Fruit fly (Drosophila melanogaster) whole organism, embryonic: ENCODE results near the gene Parg.

Experiments
- Adf1 ChIP-seq: fragments of 200-800 bp; sonication (Bioruptor generic); IDR thresholded peaks from 2 replicates; pipeline ENCODE4 v1.3.6; 2022; ENCODE audit warnings: missing biosample characterization, missing genetic modification characterization
- C15 ChIP-seq: fragments of 200-800 bp; sonication (Bioruptor generic); IDR thresholded peaks from 3 replicates; pipeline ENCODE4 v1.3.6; 2022; ENCODE audit warnings: missing biosample characterization, missing genetic modification characterization
- CG11696 ChIP-seq: fragments of 200-800 bp; sonication (Bioruptor generic); IDR thresholded peaks from 2 replicates; pipeline ENCODE4 v1.3.6; 2022; ENCODE audit warnings: missing biosample characterization, missing genetic modification characterization
- CG12155 ChIP-seq: fragments of 200-800 bp; sonication (Bioruptor generic); optimal IDR thresholded peaks from 3 replicates; lab custom pipeline; 2016; ENCODE audit warnings: missing biosample characterization, missing genetic modification characterization
- CG15269 ChIP-seq: fragments of 200-800 bp; sonication (Bioruptor generic); optimal IDR thresholded peaks from 2 replicates; lab custom pipeline; 2018; ENCODE audit warnings: missing biosample characterization, mild to moderate bottlenecking, missing genetic modification characterization, moderate library complexity
- CG1529 ChIP-seq: fragments of 200-800 bp; sonication (Bioruptor generic); optimal IDR thresholded peaks from 3 replicates; lab custom pipeline; 2018; ENCODE audit warnings: missing biosample characterization, missing genetic modification characterization
- CG16863 ChIP-seq: fragments of 200-800 bp; sonication (Bioruptor generic); optimal IDR thresholded peaks from 3 replicates; lab custom pipeline; 2016; ENCODE audit warnings: missing biosample characterization, missing genetic modification characterization
- CG17612 ChIP-seq: fragments of 200-800 bp; sonication (Bioruptor generic); IDR thresholded peaks from 2 replicates; pipeline ENCODE4 v1.3.6; 2022; ENCODE audit warnings: missing biosample characterization, missing genetic modification characterization
- CG18619 ChIP-seq: fragments of 200-800 bp; sonication (Bioruptor generic); optimal IDR thresholded peaks from 3 replicates; lab custom pipeline; 2017; ENCODE audit warnings: missing biosample characterization, mild to moderate bottlenecking, missing genetic modification characterization
- CG2120 ChIP-seq: fragments of 200-800 bp; sonication (Bioruptor generic); optimal IDR thresholded peaks from 3 replicates; lab custom pipeline; 2016; ENCODE audit warnings: missing biosample characterization, missing genetic modification characterization
- CG2129 ChIP-seq: fragments of 200-800 bp; sonication (Bioruptor generic); IDR thresholded peaks from 2 replicates; pipeline ENCODE4 v1.3.6; 2022; ENCODE audit warnings: missing biosample characterization, missing genetic modification characterization; ENCODE audit not compliant: partially characterized antibody
- CG30020 ChIP-seq: fragments of 200-800 bp; optimal IDR thresholded peaks from 2 replicates; lab custom pipeline; 2019; ENCODE audit warnings: missing biosample characterization, mild to moderate bottlenecking, missing genetic modification characterization, moderate library complexity
- CG3065 ChIP-seq: fragments of 200-800 bp; sonication (Bioruptor generic); optimal IDR thresholded peaks from 2 replicates; lab custom pipeline; 2016; ENCODE audit warnings: missing biosample characterization, missing genetic modification characterization
- CG31224 ChIP-seq: fragments of 200-800 bp; sonication (Bioruptor generic); IDR thresholded peaks from 2 replicates; pipeline ENCODE4 v1.3.6; 2022; ENCODE audit warnings: missing biosample characterization, missing genetic modification characterization
- CG6683 ChIP-seq: fragments of 200-800 bp; sonication (Bioruptor generic); optimal IDR thresholded peaks from 2 replicates; lab custom pipeline; 2017; ENCODE audit warnings: missing biosample characterization, mild to moderate bottlenecking, missing genetic modification characterization, missing genetic modification reagents
- CG6689 ChIP-seq: fragments of 200-800 bp; sonication (Bioruptor generic); IDR thresholded peaks from 2 replicates; pipeline ENCODE4 v1.3.6; 2022; ENCODE audit warnings: missing biosample characterization, missing genetic modification characterization
- CG7372 ChIP-seq: fragments of 200-800 bp; sonication (Bioruptor generic); IDR thresholded peaks from 2 replicates; pipeline ENCODE4 v1.3.6; 2022; ENCODE audit warnings: missing biosample characterization, missing genetic modification characterization
- CG7987 ChIP-seq: fragments of 200-800 bp; sonication (Bioruptor generic); optimal IDR thresholded peaks from 2 replicates; lab custom pipeline; 2018; ENCODE audit warnings: missing biosample characterization, mild to moderate bottlenecking, missing genetic modification characterization, moderate library complexity
- CG8388 ChIP-seq: fragments of 200-800 bp; sonication (Bioruptor generic); optimal IDR thresholded peaks from 2 replicates; lab custom pipeline; 2019; ENCODE audit warnings: missing biosample characterization, mild to moderate bottlenecking, missing genetic modification characterization, moderate library complexity
- Fer2 ChIP-seq: fragments of 200-800 bp; sonication (Bioruptor generic); optimal IDR thresholded peaks from 2 replicates; lab custom pipeline; 2018; ENCODE audit warnings: missing biosample characterization, mild to moderate bottlenecking, missing genetic modification characterization, moderate library complexity
- Hmr ChIP-seq: fragments of 200-800 bp; sonication (Bioruptor generic); optimal IDR thresholded peaks from 3 replicates; lab custom pipeline; 2017; ENCODE audit warnings: mild to moderate bottlenecking, missing biosample characterization, missing genetic modification reagents, missing genetic modification characterization
- Hr51 ChIP-seq, 2 experiments: fragments of 200-800 bp; sonication (Bioruptor generic); optimal IDR thresholded peaks; 2 replicates in 1 of 2; 3 replicates in 1 of 2; lab custom pipeline; 2016 to 2018; ENCODE audit warnings: missing biosample characterization in 2 of 2, missing genetic modification characterization in 2 of 2, mild to moderate bottlenecking in 1 of 2, moderate library complexity in 1 of 2
- MESR4 ChIP-seq: fragments of 200-800 bp; sonication (Bioruptor generic); optimal IDR thresholded peaks from 2 replicates; lab custom pipeline; 2018; ENCODE audit warnings: missing biosample characterization, mild to moderate bottlenecking, missing genetic modification characterization, moderate library complexity
- Nf-YB ChIP-seq: fragments of 200-800 bp; sonication (Bioruptor generic); optimal IDR thresholded peaks from 3 replicates; lab custom pipeline; 2019; ENCODE audit warnings: missing biosample characterization, mild to moderate bottlenecking, missing genetic modification characterization, moderate library complexity
- Pdp1 ChIP-seq, 2 experiments: fragments of 200-800 bp; sonication (Bioruptor generic); optimal IDR thresholded peaks; 3 replicates each; lab custom pipeline; 2016; ENCODE audit warnings: missing biosample characterization in 2 of 2, missing genetic modification characterization in 2 of 2, mild to moderate bottlenecking in 1 of 2, moderate library complexity in 1 of 2
- Ravus ChIP-seq: fragments of 200-800 bp; sonication (Bioruptor generic); IDR thresholded peaks from 2 replicates; pipeline ENCODE4 v1.3.6; 2022; ENCODE audit warnings: missing biosample characterization, missing genetic modification characterization
- Scr ChIP-seq: fragments of 200-800 bp; sonication (Bioruptor generic); IDR thresholded peaks from 2 replicates; pipeline ENCODE4 v1.3.6; 2022; ENCODE audit warnings: missing biosample characterization, missing genetic modification characterization; ENCODE audit not compliant: partially characterized antibody
- Vsx1 ChIP-seq: fragments of 200-800 bp; sonication (Bioruptor generic); optimal IDR thresholded peaks from 2 replicates; lab custom pipeline; 2017; ENCODE audit warnings: missing biosample characterization, mild to moderate bottlenecking, missing genetic modification characterization, missing genetic modification reagents
- Xrp1 ChIP-seq: fragments of 200-800 bp; sonication (Bioruptor generic); IDR thresholded peaks from 2 replicates; pipeline ENCODE4 v1.3.6; 2022; ENCODE audit warnings: missing biosample characterization, missing genetic modification characterization
- ab ChIP-seq: fragments of 200-800 bp; sonication (Bioruptor generic); optimal IDR thresholded peaks from 2 replicates; lab custom pipeline; 2016; ENCODE audit warnings: missing biosample characterization, missing genetic modification characterization
- ap ChIP-seq: fragments of 200-800 bp; sonication (Bioruptor generic); IDR thresholded peaks from 2 replicates; pipeline ENCODE4 v1.3.6; 2022; ENCODE audit warnings: missing biosample characterization, missing genetic modification characterization
- ase ChIP-seq: fragments of 200-800 bp; sonication (Bioruptor generic); IDR thresholded peaks from 3 replicates; pipeline ENCODE4 v1.3.6; 2022; ENCODE audit warnings: missing biosample characterization, missing genetic modification characterization
- ci ChIP-seq: fragments of 200-800 bp; sonication (Bioruptor generic); IDR thresholded peaks from 3 replicates; pipeline ENCODE4 v1.3.6; 2022; ENCODE audit warnings: missing biosample characterization, missing genetic modification characterization
- fd64A ChIP-seq: fragments of 200-800 bp; sonication (Bioruptor generic); optimal IDR thresholded peaks from 3 replicates; lab custom pipeline; 2018; ENCODE audit warnings: missing biosample characterization, mild to moderate bottlenecking, missing genetic modification characterization
- gem ChIP-seq: fragments of 200-800 bp; sonication (Bioruptor generic); optimal IDR thresholded peaks from 2 replicates; lab custom pipeline; 2019; ENCODE audit warnings: missing biosample characterization, mild to moderate bottlenecking, missing genetic modification characterization, moderate library complexity
- gt ChIP-seq: fragments of 200-800 bp; sonication (Bioruptor generic); IDR thresholded peaks from 2 replicates; pipeline ENCODE4 v1.3.6; 2022; ENCODE audit warnings: missing biosample characterization, missing genetic modification characterization
- insv ChIP-seq, 2 experiments: fragments of 200-800 bp; sonication (Bioruptor generic); optimal IDR thresholded peaks; 3 replicates each; lab custom pipeline; 2016 to 2018; ENCODE audit warnings: missing biosample characterization in 2 of 2, missing genetic modification characterization in 2 of 2
- jigr1 ChIP-seq: fragments of 200-800 bp; sonication (Bioruptor generic); IDR thresholded peaks from 3 replicates; pipeline ENCODE4 v1.3.6; 2022; ENCODE audit warnings: missing biosample characterization, missing genetic modification characterization
- jing ChIP-seq: fragments of 200-800 bp; sonication (Bioruptor generic); optimal IDR thresholded peaks from 2 replicates; lab custom pipeline; 2018; ENCODE audit warnings: missing biosample characterization, mild to moderate bottlenecking, missing genetic modification characterization
- kni ChIP-seq: fragments of 200-800 bp; sonication (Bioruptor generic); optimal IDR thresholded peaks from 3 replicates; lab custom pipeline; 2017; ENCODE audit warnings: mild to moderate bottlenecking, missing biosample characterization, missing genetic modification reagents, missing genetic modification characterization
- luna ChIP-seq: fragments of 200-800 bp; sonication (Bioruptor generic); optimal IDR thresholded peaks from 2 replicates; lab custom pipeline; 2016; ENCODE audit warnings: missing biosample characterization, missing genetic modification characterization
- nerfin-2 ChIP-seq: fragments of 200-800 bp; sonication (Bioruptor generic); IDR thresholded peaks from 2 replicates; pipeline ENCODE4 v1.3.6; 2022; ENCODE audit warnings: missing biosample characterization, missing genetic modification characterization; ENCODE audit not compliant: partially characterized antibody
- pum ChIP-seq: fragments of 200-800 bp; sonication (Bioruptor generic); optimal IDR thresholded peaks from 2 replicates; lab custom pipeline; 2016; ENCODE audit warnings: missing biosample characterization, missing genetic modification characterization
- slou ChIP-seq: fragments of 200-800 bp; sonication (Bioruptor generic); optimal IDR thresholded peaks from 3 replicates; lab custom pipeline; 2016; ENCODE audit warnings: missing biosample characterization, missing genetic modification characterization
- sug ChIP-seq: fragments of 200-800 bp; optimal IDR thresholded peaks from 2 replicates; lab custom pipeline; 2019; ENCODE audit warnings: missing biosample characterization, mild to moderate bottlenecking, missing genetic modification characterization, moderate library complexity
- tna ChIP-seq: fragments of 200-800 bp; sonication (Bioruptor generic); IDR thresholded peaks from 2 replicates; pipeline ENCODE4 v1.3.6; 2022; ENCODE audit warnings: missing biosample characterization, missing genetic modification characterization; ENCODE audit not compliant: partially characterized antibody
- twi ChIP-seq: fragments of 200-800 bp; optimal IDR thresholded peaks from 2 replicates; lab custom pipeline; 2019; ENCODE audit warnings: missing biosample characterization, mild to moderate bottlenecking, missing genetic modification characterization, moderate library complexity
- vnd ChIP-seq: fragments of 200-800 bp; sonication (Bioruptor generic); IDR thresholded peaks from 3 replicates; pipeline ENCODE4 v1.3.6; 2022; ENCODE audit warnings: missing biosample characterization, missing genetic modification characterization; ENCODE audit not compliant: partially characterized antibody

Parg gene

dm6 chrX:3714020-3714419, 42.7 kb upstream of the Parg start (continued):
- TF ChIP-seq pum (GFP tag; lab: Kevin White, UChicago) (peak; percentile 11), CG8388 (peak; percentile 17), Adf1 (GFP tag; lab: Robert Waterston, UW) (no peak), fd64A (no peak), nerfin-2 (GFP tag; lab: Robert Waterston, UW) (no peak), ase (no peak), slou (GFP tag; lab: Kevin White, UChicago) (no peak), jigr1 (no peak), ci (no peak), CG3065 (GFP tag; lab: Kevin White, UChicago) (no peak), CG17612 (GFP tag; lab: Robert Waterston, UW) (no peak), Fer2 (tag; lab: Kevin White, UChicago) (no peak), MESR4 (GFP tag; lab: Kevin White, UChicago) (no peak), twi (tag; lab: Kevin White, UChicago) (no peak), Vsx1 (no peak), CG16863 (GFP tag; lab: Kevin White, UChicago) (peak; percentile 24), CG12155 (peak; percentile 15), ab (GFP tag; lab: Kevin White, UChicago) (no peak), CG11696 (no peak), gt (GFP tag; lab: Robert Waterston, UW) (no peak), ap (no peak)

DNA sequence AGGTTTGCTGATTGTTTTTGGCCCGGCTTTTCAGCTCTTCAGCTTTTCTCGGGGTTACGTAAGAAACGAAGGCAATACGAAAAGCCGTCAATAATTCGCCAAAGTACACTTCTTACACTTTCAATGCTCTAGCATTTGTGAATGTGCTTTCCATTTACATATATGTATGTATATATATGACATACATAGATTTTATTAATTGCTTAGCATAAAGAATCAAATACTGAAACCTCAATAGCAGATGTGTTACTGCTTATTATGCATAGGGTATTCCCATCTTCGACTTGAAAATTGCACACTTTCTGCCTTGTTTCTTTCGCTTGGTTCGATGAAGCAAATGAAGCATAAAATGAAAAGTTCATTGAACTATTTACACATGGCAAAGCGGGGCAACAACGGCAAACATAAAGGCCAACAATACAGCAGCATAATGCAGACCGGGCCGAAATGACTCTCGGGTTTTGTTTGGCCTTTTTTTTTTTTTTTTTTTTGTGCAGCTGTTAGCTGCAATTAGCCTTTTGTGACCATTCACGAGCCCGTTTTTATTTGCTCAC, 39.3 kb upstream of the Parg start:
- TF ChIP-seq jing (GFP tag; lab: Kevin White, UChicago) = no peak
- TF ChIP-seq CG18619 (GFP tag; lab: Kevin White, UChicago) = no peak
- peak in 1 of 2 experiments; percentile 18 for TF ChIP-seq Pdp1 (GFP tag; optimal IDR thresholded peaks at IDR 0.05; lab: Kevin White, UChicago)
- TF ChIP-seq, all 482 proteins: peak for 1

dm6 chrX:3704204-3704660, 32.9 kb upstream of the Parg start:
- TF ChIP-seq kni (peak; percentile 84), C15 (no peak), CG1529 (GFP tag; lab: Kevin White, UChicago) (peak; percentile 1), CG30020 (tag; lab: Kevin White, UChicago) (no peak), CG31224 (peak; percentile 71), CG2129 (peak; percentile 86), Hmr (GFP tag; lab: Kevin White, UChicago) (no peak), CG7987 (GFP tag; lab: Kevin White, UChicago) (no peak), Xrp1 (GFP tag; lab: Robert Waterston, UW) (peak; percentile 35; the same call in 1 of the 2 replicates), Scr (GFP tag; lab: Robert Waterston, UW) (peak; percentile 81), CG15269 (tag; lab: Kevin White, UChicago) (no peak), gem (tag; lab: Kevin White, UChicago) (peak; percentile 4), insv (GFP tag; optimal IDR thresholded peaks at IDR 0.05; lab: Kevin White, UChicago) (peak in 1 of 2 experiments; percentile 65), Hr51 (GFP tag; optimal IDR thresholded peaks at IDR 0.05; lab: Kevin White, UChicago) (no peak), nerfin-2 (GFP tag; lab: Robert Waterston, UW) (peak; percentile 36; the same call in 1 of the 2 replicates), Nf-YB (peak; percentile 94), CG2120 (no peak), Ravus (GFP tag; lab: Robert Waterston, UW) (no peak), sug (tag; lab: Kevin White, UChicago) (peak; percentile 19), luna (GFP tag; lab: Kevin White, UChicago) (no peak), CG6689 (no peak), CG6683 (no peak), CG7372 (GFP tag; lab: Robert Waterston, UW) (no peak), tna (GFP tag; lab: Robert Waterston, UW) (no peak; the same call in 1 of the 2 replicates), CG17612 (GFP tag; lab: Robert Waterston, UW) (no peak), vnd (GFP tag; lab: Robert Waterston, UW) (peak; percentile 57; the same call in 1 of the 3 replicates)
